Worm (Caenorhabditis elegans): Measurements from ENCODE around the gene yif-1.

ce11 chrV:10073793-10074192 is 19.1 kb upstream of the yif-1 start, which contains the start of gene F57A8.6:
- TF ChIP-seq zip-4 (GFP tag; optimal IDR thresholded peaks at IDR 0.05) = no peak
- no peak for TF ChIP-seq xbp-1 (tag; optimal IDR thresholded peaks at IDR 0.05)
- TF ChIP-seq aha-1 (tag; optimal IDR thresholded peaks at IDR 0.05) = no peak
- no peak for TF ChIP-seq nhr-12 (tag; optimal IDR thresholded peaks at IDR 0.05)
- no peak for TF ChIP-seq nhr-90 (tag; optimal IDR thresholded peaks at IDR 0.05; ENCODE audit: poor library complexity)
- TF ChIP-seq sptf-1 (tag; optimal IDR thresholded peaks at IDR 0.05) = no peak
- TF ChIP-seq unc-130 (tag; optimal IDR thresholded peaks at IDR 0.05) = no peak
- no peak for TF ChIP-seq unc-62 (GFP tag; optimal IDR thresholded peaks at IDR 0.05)
- no peak for TF ChIP-seq lin-15B (tag; optimal IDR thresholded peaks at IDR 0.05)
- no peak for TF ChIP-seq nhr-11 (tag; optimal IDR thresholded peaks at IDR 0.05)

All from whole organism, L1 larva.